Fruit fly (Drosophila melanogaster) whole organism, embryonic: ENCODE results near the gene CG13124.

ENCODE experiments used
- CG10209 ChIP-seq: fragments of 200-800 bp; sonication (Bioruptor generic); optimal IDR thresholded peaks from 3 replicates; lab custom pipeline; 2017; ENCODE audit warnings: missing biosample characterization, mild to moderate bottlenecking, missing genetic modification characterization, missing genetic modification reagents
- CG10267 ChIP-seq: fragments of 200-800 bp; sonication (Bioruptor generic); optimal IDR thresholded peaks from 2 replicates; lab custom pipeline; 2018; ENCODE audit warnings: missing biosample characterization, mild to moderate bottlenecking, missing genetic modification characterization, moderate library complexity
- CG10979 ChIP-seq: fragments of 200-800 bp; sonication (Bioruptor generic); optimal IDR thresholded peaks from 2 replicates; lab custom pipeline; 2018; ENCODE audit warnings: missing biosample characterization, mild to moderate bottlenecking, missing genetic modification characterization, moderate library complexity
- CG12104 ChIP-seq: fragments of 200-800 bp; sonication (Bioruptor generic); optimal IDR thresholded peaks from 3 replicates; lab custom pipeline; 2016; ENCODE audit warnings: missing biosample characterization, missing genetic modification characterization
- CG12299 ChIP-seq: fragments of 200-800 bp; sonication (Bioruptor generic); optimal IDR thresholded peaks from 2 replicates; lab custom pipeline; 2018; ENCODE audit warnings: missing biosample characterization, mild to moderate bottlenecking, missing genetic modification characterization
- CG14860 ChIP-seq: fragments of 200-800 bp; sonication (Bioruptor generic); IDR thresholded peaks from 3 replicates; pipeline ENCODE4 v1.3.6; 2022; ENCODE audit warnings: missing biosample characterization, missing genetic modification characterization; ENCODE audit not compliant: partially characterized antibody
- CG1529 ChIP-seq: fragments of 200-800 bp; sonication (Bioruptor generic); optimal IDR thresholded peaks from 3 replicates; lab custom pipeline; 2018; ENCODE audit warnings: missing biosample characterization, missing genetic modification characterization
- CG1603 ChIP-seq: fragments of 200-800 bp; sonication (Bioruptor generic); optimal IDR thresholded peaks from 2 replicates; lab custom pipeline; 2019; ENCODE audit warnings: missing biosample characterization, mild to moderate bottlenecking, missing genetic modification characterization, moderate library complexity
- CG2889 ChIP-seq: fragments of 200-800 bp; sonication (Bioruptor generic); IDR thresholded peaks from 3 replicates; pipeline ENCODE4 v1.3.6; 2022; ENCODE audit warnings: missing biosample characterization, missing genetic modification characterization
- CG3065 ChIP-seq: fragments of 200-800 bp; sonication (Bioruptor generic); optimal IDR thresholded peaks from 2 replicates; lab custom pipeline; 2016; ENCODE audit warnings: missing biosample characterization, missing genetic modification characterization
- CG31441 ChIP-seq: fragments of 200-800 bp; sonication (Bioruptor generic); IDR thresholded peaks from 2 replicates; pipeline ENCODE4 v1.3.6; 2022; ENCODE audit warnings: missing biosample characterization, missing genetic modification characterization
- CG33557 ChIP-seq: fragments of 200-800 bp; sonication (Bioruptor generic); optimal IDR thresholded peaks from 2 replicates; lab custom pipeline; 2019; ENCODE audit warnings: missing biosample characterization, mild to moderate bottlenecking, missing genetic modification characterization, moderate library complexity
- CG34224 ChIP-seq: fragments of 200-800 bp; sonication (Bioruptor generic); IDR thresholded peaks from 3 replicates; pipeline ENCODE4 v1.3.6; 2022; ENCODE audit warnings: missing biosample characterization, missing genetic modification characterization; ENCODE audit not compliant: partially characterized antibody
- CG4617 ChIP-seq: fragments of 200-800 bp; sonication (Bioruptor generic); optimal IDR thresholded peaks from 3 replicates; lab custom pipeline; 2016; ENCODE audit warnings: missing biosample characterization, missing genetic modification characterization, borderline replicate concordance
- CG6654 ChIP-seq: fragments of 200-800 bp; sonication (Bioruptor generic); optimal IDR thresholded peaks from 2 replicates; lab custom pipeline; 2017; ENCODE audit warnings: missing biosample characterization, mild to moderate bottlenecking, missing genetic modification characterization
- CG6765 ChIP-seq: fragments of 200-800 bp; sonication (Bioruptor generic); optimal IDR thresholded peaks from 3 replicates; lab custom pipeline; 2017; ENCODE audit warnings: missing biosample characterization, mild to moderate bottlenecking, missing genetic modification characterization
- CG7745 ChIP-seq: fragments of 200-800 bp; sonication (Bioruptor generic); optimal IDR thresholded peaks from 2 replicates; lab custom pipeline; 2018; ENCODE audit warnings: missing biosample characterization, mild to moderate bottlenecking, missing genetic modification characterization, moderate library complexity
- Dll ChIP-seq: fragments of 200-800 bp; sonication (Bioruptor generic); IDR thresholded peaks from 4 replicates; pipeline ENCODE4 v1.3.6; 2022; ENCODE audit warnings: missing biosample characterization, missing genetic modification characterization; ENCODE audit not compliant: partially characterized antibody
- Dref ChIP-seq: fragments of 200-800 bp; sonication (Bioruptor generic); IDR thresholded peaks from 2 replicates; pipeline ENCODE4 v1.3.6; 2022; ENCODE audit warnings: missing biosample characterization, missing genetic modification characterization
- Fer2 ChIP-seq: fragments of 200-800 bp; sonication (Bioruptor generic); optimal IDR thresholded peaks from 2 replicates; lab custom pipeline; 2018; ENCODE audit warnings: missing biosample characterization, mild to moderate bottlenecking, missing genetic modification characterization, moderate library complexity
- GATAe ChIP-seq: fragments of 200-800 bp; sonication (Bioruptor generic); conservative IDR thresholded peaks from 2 replicates; pipeline ENCODE4 v1.3.6; 2022; ENCODE audit warnings: missing biosample characterization, missing genetic modification characterization
- HLH4C ChIP-seq: fragments of 200-800 bp; sonication (Bioruptor generic); IDR thresholded peaks from 3 replicates; pipeline ENCODE4 v1.3.6; 2022; ENCODE audit warnings: missing biosample characterization, missing genetic modification characterization; ENCODE audit not compliant: partially characterized antibody
- Hey ChIP-seq: fragments of 200-800 bp; sonication (Bioruptor generic); optimal IDR thresholded peaks from 3 replicates; lab custom pipeline; 2018; ENCODE audit warnings: missing biosample characterization, mild to moderate bottlenecking, missing genetic modification characterization
- Lhr ChIP-seq: fragments of 200-800 bp; sonication (Bioruptor generic); optimal IDR thresholded peaks from 3 replicates; lab custom pipeline; 2017; ENCODE audit warnings: mild to moderate bottlenecking, missing biosample characterization, missing genetic modification reagents, missing genetic modification characterization
- MBD-R2 ChIP-seq: fragments of 200-800 bp; sonication (Bioruptor generic); IDR thresholded peaks from 2 replicates; pipeline ENCODE4 v1.3.6; 2022; ENCODE audit warnings: missing biosample characterization, missing genetic modification characterization
- Med ChIP-seq: fragments of 200-800 bp; sonication (Bioruptor generic); peaks from one replicate; lab custom pipeline; 2016; ENCODE audit warnings: missing biosample characterization, missing genetic modification characterization, mild to moderate bottlenecking, inconsistent platforms, moderate library complexity
- Nf-YC ChIP-seq: fragments of 200-800 bp; optimal IDR thresholded peaks from 3 replicates; lab custom pipeline; 2019; ENCODE audit warnings: missing biosample characterization, mild to moderate bottlenecking, missing genetic modification characterization, moderate library complexity
- Oaz ChIP-seq: fragments of 200-800 bp; sonication (Bioruptor generic); IDR thresholded peaks from 2 replicates; pipeline ENCODE4 v1.3.6; 2022; ENCODE audit warnings: missing biosample characterization, missing genetic modification characterization
- Pdp1 ChIP-seq, 2 experiments: fragments of 200-800 bp; sonication (Bioruptor generic); optimal IDR thresholded peaks; 3 replicates each; lab custom pipeline; 2016; ENCODE audit warnings: missing biosample characterization in 2 of 2, missing genetic modification characterization in 2 of 2, mild to moderate bottlenecking in 1 of 2, moderate library complexity in 1 of 2
- Sry-β ChIP-seq: fragments of 200-800 bp; sonication (Bioruptor generic); optimal IDR thresholded peaks from 2 replicates; lab custom pipeline; 2018; ENCODE audit warnings: missing biosample characterization, mild to moderate bottlenecking, missing genetic modification characterization, moderate library complexity
- Tbp ChIP-seq: fragments of >200 bp; optimal IDR thresholded peaks from 2 replicates; lab custom pipeline; 2018; ENCODE audit warnings: missing biosample characterization, missing genetic modification characterization
- YL-1 ChIP-seq: fragments of 200-800 bp; sonication (Bioruptor generic); optimal IDR thresholded peaks from 3 replicates; lab custom pipeline; 2017; ENCODE audit warnings: missing biosample characterization, mild to moderate bottlenecking, missing genetic modification characterization
- ash1 ChIP-seq: fragments of 200-800 bp; sonication (Bioruptor generic); optimal IDR thresholded peaks from 2 replicates; lab custom pipeline; 2018; ENCODE audit warnings: missing biosample characterization, mild to moderate bottlenecking, missing genetic modification characterization
- bsh ChIP-seq, 2 experiments: fragments of 200-800 bp; sonication (Bioruptor generic); optimal IDR thresholded peaks; 2 replicates each; lab custom pipeline; 2017 to 2018; ENCODE audit warnings: mild to moderate bottlenecking in 2 of 2, missing biosample characterization in 2 of 2, missing genetic modification characterization in 2 of 2, moderate library complexity in 1 of 2
- cato ChIP-seq: fragments of 200-800 bp; sonication (Bioruptor generic); optimal IDR thresholded peaks from 2 replicates; lab custom pipeline; 2016; ENCODE audit warnings: missing biosample characterization, missing genetic modification characterization, borderline replicate concordance
- crp ChIP-seq, 2 experiments: fragments of 200-800 bp; sonication (Bioruptor generic); optimal IDR thresholded peaks; 2 replicates in 1 of 2; 3 replicates in 1 of 2; lab custom pipeline; 2017; ENCODE audit warnings: missing biosample characterization in 2 of 2, missing genetic modification characterization in 2 of 2, mild to moderate bottlenecking in 1 of 2, moderate library complexity in 1 of 2
- fd96Cb ChIP-seq: fragments of 200-800 bp; sonication (Bioruptor generic); optimal IDR thresholded peaks from 2 replicates; lab custom pipeline; 2018; ENCODE audit warnings: missing biosample characterization, mild to moderate bottlenecking, missing genetic modification characterization, moderate library complexity
- gt ChIP-seq: fragments of 200-800 bp; sonication (Bioruptor generic); IDR thresholded peaks from 2 replicates; pipeline ENCODE4 v1.3.6; 2022; ENCODE audit warnings: missing biosample characterization, missing genetic modification characterization
- hkb ChIP-seq, 2 experiments: fragments of 200-800 bp in 1 of 2; fragments of >200 bp in 1 of 2; sonication (Bioruptor generic) in 1 of 2; IDR thresholded peaks in 1 of 2; optimal IDR thresholded peaks in 1 of 2; 2 replicates each; pipeline versions ENCODE4 v1.3.6 to Lab custom; 2017 to 2022; ENCODE audit warnings: missing biosample characterization in 1 of 2, missing genetic modification characterization in 1 of 2
- kay ChIP-seq: fragments of 200-800 bp; sonication (Bioruptor generic); optimal IDR thresholded peaks from 2 replicates; lab custom pipeline; 2016; ENCODE audit warnings: missing biosample characterization, missing genetic modification characterization
- lola ChIP-seq, 3 experiments: fragments of >200 bp in 2 of 3; fragments of 200-800 bp in 1 of 3; sonication (Bioruptor generic) in 1 of 3; optimal IDR thresholded peaks; 2 replicates each; lab custom pipeline; 2017 to 2019; ENCODE audit warnings: missing biosample characterization in 3 of 3, missing genetic modification characterization in 3 of 3, mild to moderate bottlenecking in 1 of 3, moderate library complexity in 1 of 3
- org-1 ChIP-seq: fragments of 200-800 bp; sonication (Bioruptor generic); optimal IDR thresholded peaks from 2 replicates; lab custom pipeline; 2017; ENCODE audit warnings: missing biosample characterization, missing genetic modification characterization
- seq ChIP-seq: fragments of 200-800 bp; sonication (Bioruptor generic); IDR thresholded peaks from 2 replicates; pipeline ENCODE4 v1.3.6; 2022; ENCODE audit warnings: missing biosample characterization, missing genetic modification characterization
- stc ChIP-seq: fragments of 200-800 bp; sonication (Bioruptor generic); IDR thresholded peaks from 2 replicates; pipeline ENCODE4 v1.3.6; 2022; ENCODE audit warnings: missing biosample characterization, missing genetic modification characterization
- usp ChIP-seq: fragments of >200 bp; optimal IDR thresholded peaks from 2 replicates; lab custom pipeline; 2017; ENCODE audit warnings: missing biosample characterization, missing genetic modification characterization
- vfl ChIP-seq: fragments of 200-800 bp; sonication (Bioruptor generic); optimal IDR thresholded peaks from 2 replicates; lab custom pipeline; 2016; ENCODE audit warnings: missing biosample characterization, missing genetic modification characterization
- z ChIP-seq: fragments of 200-800 bp; sonication (Bioruptor generic); IDR thresholded peaks from 3 replicates; pipeline ENCODE4 v1.3.6; 2022; ENCODE audit warnings: missing biosample characterization, missing genetic modification characterization
- zen2 ChIP-seq: fragments of 200-800 bp; sonication (Bioruptor generic); IDR thresholded peaks from 3 replicates; pipeline ENCODE4 v1.3.6; 2022; ENCODE audit warnings: missing biosample characterization, missing genetic modification characterization; ENCODE audit not compliant: partially characterized antibody
- zfh2 ChIP-seq: fragments of 200-800 bp; sonication (Bioruptor generic); optimal IDR thresholded peaks from 2 replicates; lab custom pipeline; 2016; ENCODE audit warnings: missing biosample characterization, missing genetic modification characterization

The CG13124 gene

dm6 chr2L:9894871-9895364 lies 13.5 kb downstream of the CG13124 start, which contains the start of gene Bka (continued):
- TF ChIP-seq stc (GFP tag; lab: Robert Waterston, UW) (no peak), CG2889 (GFP tag; lab: Robert Waterston, UW) (no peak), Fer2 (no peak), fd96Cb (tag; lab: Kevin White, UChicago) (no peak), cato (GFP tag; lab: Kevin White, UChicago) (peak; percentile 31), CG3065 (GFP tag; lab: Kevin White, UChicago) (no peak), lola (GFP tag; optimal IDR thresholded peaks at IDR 0.05; lab: Kevin White, UChicago) (peak in 1 of 3 experiments; percentile 45), gt (GFP tag; lab: Robert Waterston, UW) (no peak), Med (peak; percentile 93), Dll (peak; percentile 100), CG10979 (tag; lab: Kevin White, UChicago) (peak; percentile 59), ash1 (no peak), Sry-β (GFP tag; lab: Kevin White, UChicago) (no peak), Oaz (no peak), CG4617 (peak; percentile 46), CG10267 (peak; percentile 82), Tbp (no peak), CG7745 (no peak), zfh2 (no peak), GATAe (GFP tag; lab: Robert Waterston, UW) (no peak), CG34224 (GFP tag; lab: Robert Waterston, UW) (peak; percentile 99), CG33557 (GFP tag; lab: Kevin White, UChicago) (peak; percentile 68), Dref (GFP tag; lab: Robert Waterston, UW) (peak; percentile 86), crp (GFP tag; optimal IDR thresholded peaks at IDR 0.05; lab: Kevin White, UChicago) (peak; percentile 63 to 94), seq (no peak), YL-1 (GFP tag; lab: Kevin White, UChicago) (peak; percentile 96), kay (GFP tag; lab: Kevin White, UChicago) (no peak), zen2 (GFP tag; lab: Robert Waterston, UW) (peak; percentile 92), CG10209 (GFP tag; lab: Kevin White, UChicago) (peak; percentile 24), z (no peak), MBD-R2 (GFP tag; lab: Robert Waterston, UW) (peak; percentile 65), CG31441 (GFP tag; lab: Robert Waterston, UW) (peak; percentile 62), HLH4C (peak; percentile 95), Pdp1 (GFP tag; optimal IDR thresholded peaks at IDR 0.05; lab: Kevin White, UChicago) (peak in 1 of 2 experiments; percentile 81), CG1529 (GFP tag; lab: Kevin White, UChicago) (peak; percentile 26), vfl (GFP tag; lab: Kevin White, UChicago) (no peak), CG14860 (GFP tag; lab: Robert Waterston, UW) (peak; percentile 98), org-1 (peak; percentile 8), CG12299 (peak; percentile 11), CG6654 (GFP tag; lab: Kevin White, UChicago) (no peak), bsh (GFP tag; optimal IDR thresholded peaks at IDR 0.05; lab: Kevin White, UChicago) (peak in 1 of 2 experiments; percentile 56), usp (GFP tag; lab: Kevin White, UChicago) (no peak), hkb (optimal IDR thresholded peaks at IDR 0.05; lab: Kevin White, UChicago) (no peak), hkb (GFP tag; IDR thresholded peaks at IDR 0.05; lab: Robert Waterston, UW) (peak; percentile 59), Lhr (GFP tag; lab: Kevin White, UChicago) (peak; percentile 70), CG1603 (tag; lab: Kevin White, UChicago) (peak; percentile 78), Nf-YC (tag; lab: Kevin White, UChicago) (peak; percentile 63), CG12104 (GFP tag; lab: Kevin White, UChicago) (no peak), Hey (tag; lab: Kevin White, UChicago) (no peak), CG6765 (GFP tag; lab: Kevin White, UChicago) (peak; percentile 57)
